Worm (Caenorhabditis elegans): ENCODE results near the gene C01G6.4.

Gene C01G6.4

ce11 chrII:9285171-9286025 lies 12.6 kb upstream of the C01G6.4 start, which contains the start of gene mtrr-1:
TSS of gene mtrr-1 (plus strand) at chrII:9285975.
- no peak for TF ChIP-seq F37B4.10 (GFP tag; IDR thresholded peaks at IDR 0.05)
- TF ChIP-seq D2030.7 (GFP tag; IDR thresholded peaks at IDR 0.05) = peak; percentile 61
- peak; percentile 18 for TF ChIP-seq tbp1 (GFP tag; optimal IDR thresholded peaks at IDR 0.05)
- TF ChIP-seq Y53G8AR.9 (GFP tag; conservative IDR thresholded peaks at IDR 0.05) = peak; percentile 47; the same call in 1 of the 2 replicates
- TF ChIP-seq madf-8 (GFP tag; conservative IDR thresholded peaks at IDR 0.05) = peak; percentile 57
- peak; percentile 7 for TF ChIP-seq tlf-1 (GFP tag; optimal IDR thresholded peaks at IDR 0.05)
- TF ChIP-seq B0336.3 (GFP tag; IDR thresholded peaks at IDR 0.05) = no peak
- TF ChIP-seq F33H1.4 (GFP tag; IDR thresholded peaks at IDR 0.05) = peak; percentile 91
- TF ChIP-seq madf-3 (GFP tag; IDR thresholded peaks at IDR 0.05) = peak; percentile 57; the same call in 1 of the 2 replicates
- peak; percentile 46 for TF ChIP-seq F49E8.2 (tag; optimal IDR thresholded peaks at IDR 0.05; ENCODE audit: insufficient read depth)
- TF ChIP-seq efl-1 (GFP tag; optimal IDR thresholded peaks at IDR 0.05) = peak; percentile 37
- no peak for TF ChIP-seq nfyb-1 (GFP tag; IDR thresholded peaks at IDR 0.05)
- no peak for TF ChIP-seq hrde-1 (tag; optimal IDR thresholded peaks at IDR 0.05; ENCODE audit: borderline replicate concordance)
- peak; percentile 46 for TF ChIP-seq snpc-1.3 (tag; optimal IDR thresholded peaks at IDR 0.05; ENCODE audit: insufficient read depth)
- TF ChIP-seq ama-1 (optimal IDR thresholded peaks at IDR 0.05) = peak; percentile 90
- peak in 1 of 2 experiments; percentile 21 for TF ChIP-seq ama-1 (GFP tag; optimal IDR thresholded peaks at IDR 0.05)
- TF ChIP-seq mcd-1 (GFP tag; IDR thresholded peaks at IDR 0.05) = peak; percentile 17; the same call in 1 of the 2 replicates
- TF ChIP-seq cebp-1 (GFP tag; IDR thresholded peaks at IDR 0.05) = no peak
- TF ChIP-seq cebp-1 (tag; optimal IDR thresholded peaks at IDR 0.05) = peak; percentile 11
- TF ChIP-seq ZK185.1 (tag; optimal IDR thresholded peaks at IDR 0.05; ENCODE audit: poor library complexity, severe bottlenecking) = peak; percentile 49
- TF ChIP-seq xnd-1 (tag; optimal IDR thresholded peaks at IDR 0.05) = peak; percentile 62
- no peak for TF ChIP-seq nhr-120 (GFP tag; IDR thresholded peaks at IDR 0.05)
- TF ChIP-seq mel-28 (tag; optimal IDR thresholded peaks at IDR 0.05; ENCODE audit: borderline replicate concordance) = peak; percentile 13
- peak; percentile 49 for TF ChIP-seq lin-26 (GFP tag; IDR thresholded peaks at IDR 0.05)
- peak; percentile 85 for TF ChIP-seq lsl-1 (GFP tag; optimal IDR thresholded peaks at IDR 0.05)
- no peak for TF ChIP-seq C06A6.2 (GFP tag; conservative IDR thresholded peaks at IDR 0.05)
- peak; percentile 2 for TF ChIP-seq lin-40 (tag; optimal IDR thresholded peaks at IDR 0.05)
- TF ChIP-seq B0019.2 (GFP tag; conservative IDR thresholded peaks at IDR 0.05) = no peak
- TF ChIP-seq ekl-4 (GFP tag; IDR thresholded peaks at IDR 0.05) = 0 out of 2 replicates have a peak, but pooled peaks have one; percentile 18
- peak; percentile 5; the same call in 1 of the 2 replicates for TF ChIP-seq lir-1 (GFP tag; conservative IDR thresholded peaks at IDR 0.05)
- peak; percentile 36 for TF ChIP-seq lin-54 (GFP tag; optimal IDR thresholded peaks at IDR 0.05)
- TF ChIP-seq lin-35 (GFP tag; optimal IDR thresholded peaks at IDR 0.05) = peak in 1 of 3 experiments; percentile 30
- peak; percentile 87 for TF ChIP-seq madf-6 (GFP tag; IDR thresholded peaks at IDR 0.05)

DNA sequence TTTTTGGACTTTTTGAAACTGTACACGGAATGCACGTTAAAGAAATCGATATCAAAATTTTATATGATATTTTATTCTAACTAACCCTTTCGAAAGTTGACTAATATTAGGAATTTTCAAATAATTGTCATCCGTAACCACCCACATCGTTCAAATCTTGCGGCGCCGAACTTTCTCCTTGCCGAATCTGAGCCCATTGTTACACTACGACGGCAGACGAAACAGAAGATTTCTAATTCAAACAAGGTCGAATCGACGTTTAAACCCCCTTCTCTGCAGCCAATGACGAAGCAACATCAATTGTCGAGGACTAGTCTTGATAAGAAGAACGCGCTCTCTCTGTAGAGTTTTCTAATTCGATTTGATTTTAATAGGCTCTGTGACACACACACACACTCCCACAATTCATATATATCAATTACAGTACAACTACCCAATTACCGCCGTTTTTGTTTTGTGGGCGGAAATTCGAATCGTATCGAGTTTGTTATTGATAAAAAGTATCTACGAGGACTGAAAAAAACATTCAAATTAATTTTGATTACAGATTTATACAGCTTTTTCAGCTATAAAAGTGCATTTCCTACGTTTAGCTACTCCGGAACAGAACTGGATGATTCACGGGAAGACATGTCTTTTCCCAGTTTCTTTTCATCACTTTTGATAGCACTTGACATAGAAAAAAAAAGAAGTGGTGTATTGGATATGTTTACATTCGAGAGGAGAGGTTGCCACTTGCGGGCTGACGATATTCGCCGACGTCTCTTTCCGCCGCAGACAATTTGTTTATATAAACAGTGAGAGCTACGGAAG lies 11.7 kb upstream of the C01G6.4 start:
- TF ChIP-seq ceh-58 (GFP tag; IDR thresholded peaks at IDR 0.05) = no peak
- 0 out of 2 replicates have a peak, but pooled peaks have one; percentile 43 for TF ChIP-seq zfh-2 (GFP tag; conservative IDR thresholded peaks at IDR 0.05)
- TF ChIP-seq lag-1 (GFP tag; IDR thresholded peaks at IDR 0.05) = no peak
- 0 out of 2 replicates have a peak, but pooled peaks have one; percentile 3 for TF ChIP-seq nfyb-1 (GFP tag; IDR thresholded peaks at IDR 0.05)
- TF ChIP-seq attf-5 (GFP tag; optimal IDR thresholded peaks at IDR 0.05) = no peak
- TF ChIP-seq B0336.3 (GFP tag; IDR thresholded peaks at IDR 0.05) = no peak
- TF ChIP-seq ZK185.1 (tag; optimal IDR thresholded peaks at IDR 0.05; ENCODE audit: poor library complexity, severe bottlenecking) = peak; percentile 19
- TF ChIP-seq nhr-80 (tag; optimal IDR thresholded peaks at IDR 0.05) = peak; percentile 11
- TF ChIP-seq K11D2.4 (GFP tag; IDR thresholded peaks at IDR 0.05) = 0 out of 2 replicates have a peak, but pooled peaks have one; percentile 19
- TF ChIP-seq madf-10 (tag; optimal IDR thresholded peaks at IDR 0.05) = peak; percentile 64
- peak; percentile 38; the same call in 1 of the 2 replicates for TF ChIP-seq Y56A3A.18 (GFP tag; IDR thresholded peaks at IDR 0.05)
- TF ChIP-seq ztf-26 (tag; optimal IDR thresholded peaks at IDR 0.05) = no peak
- TF ChIP-seq lin-26 (GFP tag; IDR thresholded peaks at IDR 0.05) = peak; percentile 68
